Worm (Caenorhabditis elegans): ENCODE data around the gene spot-1.

DNA sequence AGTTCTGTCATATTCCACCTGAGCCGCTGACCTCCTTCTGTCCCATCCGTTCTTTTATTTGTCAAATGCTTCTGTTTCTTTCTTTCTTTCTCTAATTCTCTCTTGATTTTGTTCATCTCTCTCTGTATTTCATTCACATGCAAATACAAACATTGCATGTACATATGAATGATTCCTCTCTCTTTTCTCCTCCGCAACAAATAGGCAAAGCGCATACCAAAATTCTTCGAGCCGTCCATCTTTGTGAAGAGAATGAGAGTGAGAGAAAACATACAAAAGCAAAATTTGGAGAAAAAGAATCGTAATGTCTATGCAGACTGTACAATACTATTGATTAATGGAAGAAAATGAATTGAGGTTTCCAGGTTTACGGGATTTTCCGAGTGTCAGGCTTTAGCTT is 40.3 kb upstream of the spot-1 start:
- TF ChIP-seq unc-62 (GFP tag; optimal IDR thresholded peaks at IDR 0.05) (no peak), mab-5 (tag; optimal IDR thresholded peaks at IDR 0.05) (no peak), F13H6.1 (tag; optimal IDR thresholded peaks at IDR 0.05) (no peak), crh-2 (tag; optimal IDR thresholded peaks at IDR 0.05) (peak; percentile 18), nhr-6 (tag; optimal IDR thresholded peaks at IDR 0.05) (no peak), nhr-237 (tag; optimal IDR thresholded peaks at IDR 0.05) (no peak)
